Worm (Caenorhabditis elegans) whole organism, midembryonic: ENCODE measurements around the gene Y69A2AR.19.

Source experiments
- T22C8.4 ChIP-seq: fragments of 200-800 bp; sonication (Bioruptor generic); IDR thresholded peaks from 2 replicates; pipeline ENCODE4 v1.3.6; 2022; ENCODE audit warnings: missing genetic modification characterization, missing compliant biosample characterization
- cog-1 ChIP-seq: sonication (generic microtip); optimal IDR thresholded peaks from 2 replicates; lab custom pipeline; 2016; ENCODE audit warnings: missing genetic modification characterization, missing compliant biosample characterization
- flt-1 ChIP-seq: fragments of 200-800 bp; sonication (Bioruptor generic); IDR thresholded peaks from 2 replicates; pipeline ENCODE4 v1.3.6; 2022; ENCODE audit warnings: missing genetic modification characterization, missing compliant biosample characterization
- klf-2 ChIP-seq: fragments of 200-800 bp; sonication (Bioruptor generic); conservative IDR thresholded peaks from 2 replicates; pipeline ENCODE4 v1.3.6; 2022; ENCODE audit warnings: missing genetic modification reagents, missing genetic modification characterization, missing compliant biosample characterization
- med-1 ChIP-seq: sonication (generic microtip); optimal IDR thresholded peaks from 2 replicates; lab custom pipeline; 2017; ENCODE audit warnings: missing genetic modification characterization, mild to moderate bottlenecking, missing compliant biosample characterization, antibody characterized with exemption, missing genetic modification reagents; ENCODE audit not compliant: insufficient read depth
- ref-1 ChIP-seq: fragments of 200-800 bp; sonication (Bioruptor generic); conservative IDR thresholded peaks from 2 replicates; pipeline ENCODE4 v1.3.6; 2022; ENCODE audit warnings: missing genetic modification reagents, missing genetic modification characterization, missing compliant biosample characterization
- tab-1 ChIP-seq: fragments of 200-800 bp; sonication (Bioruptor generic); IDR thresholded peaks from 2 replicates; pipeline ENCODE4 v1.3.6; 2022; ENCODE audit warnings: missing genetic modification characterization, missing compliant biosample characterization
- ztf-29 ChIP-seq: fragments of 200-800 bp; sonication (Bioruptor generic); IDR thresholded peaks from 2 replicates; pipeline ENCODE4 v1.3.6; 2022; ENCODE audit warnings: missing genetic modification reagents, missing genetic modification characterization, missing compliant biosample characterization

DNA sequence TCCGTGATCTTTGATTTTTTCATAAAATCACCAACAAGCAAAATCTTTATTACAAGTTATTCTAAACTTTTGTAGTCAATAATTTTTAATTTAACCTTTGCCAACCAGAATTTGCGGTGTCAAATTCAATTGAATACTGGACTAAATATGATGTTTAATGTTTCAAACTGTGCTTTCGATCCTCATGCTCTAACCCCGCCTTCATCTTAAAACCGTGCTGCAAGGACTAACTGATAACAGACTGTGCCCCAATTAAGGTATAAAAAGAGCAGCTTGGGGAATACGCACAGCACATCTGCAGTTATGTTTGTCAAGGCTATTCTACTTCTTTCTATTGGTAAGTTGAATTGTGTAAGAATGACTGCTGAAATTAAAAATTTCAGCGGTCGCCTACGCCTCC, 21.2 kb upstream of the Y69A2AR.19 start, which contains the start of gene ilys-2:
- no peak for TF ChIP-seq flt-1 (GFP tag; lab: Robert Waterston, UW)
- TF ChIP-seq T22C8.4, result no peak
- no peak for TF ChIP-seq ztf-29
- TF ChIP-seq med-1 (GFP tag; lab: Kevin White, UChicago), result no peak
- TF ChIP-seq cog-1 (tag; lab: Kevin White, UChicago), result no peak
- TF ChIP-seq klf-2 (GFP tag; lab: Robert Waterston, UW), result no peak
- TF ChIP-seq ref-1 (GFP tag; lab: Robert Waterston, UW), result no peak
- no peak for TF ChIP-seq tab-1 (GFP tag; lab: Robert Waterston, UW)
